Fruit fly (Drosophila melanogaster): ENCODE results near the gene disco-r.

disco-r gene

dm6 chrX:16089012-16089963 lies 59.5 kb downstream of the disco-r start (continued):
- peak; percentile 43; the same call in 1 of the 3 replicates for TF ChIP-seq CG34224 (GFP tag; IDR thresholded peaks at IDR 0.05; ENCODE audit: partially characterized antibody)
- peak; percentile 18 for TF ChIP-seq kni (GFP tag; optimal IDR thresholded peaks at IDR 0.05)
- TF ChIP-seq Atf3 (GFP tag; optimal IDR thresholded peaks at IDR 0.05): no peak
- no peak for TF ChIP-seq chm (GFP tag; IDR thresholded peaks at IDR 0.05)
- no peak for TF ChIP-seq C15 (GFP tag; IDR thresholded peaks at IDR 0.05)
- peak in 1 of 2 experiments; percentile 97 for TF ChIP-seq Pdp1 (GFP tag; optimal IDR thresholded peaks at IDR 0.05)
- TF ChIP-seq Rfx (GFP tag; IDR thresholded peaks at IDR 0.05): peak; percentile 38; the same call in 1 of the 2 replicates
- peak; percentile 31; the same call in 1 of the 4 replicates for TF ChIP-seq Dll (GFP tag; IDR thresholded peaks at IDR 0.05; ENCODE audit: partially characterized antibody)
- TF ChIP-seq CG32532 (GFP tag; IDR thresholded peaks at IDR 0.05): peak; percentile 37; the same call in 1 of the 2 replicates
- TF ChIP-seq Deaf1 (tag; optimal IDR thresholded peaks at IDR 0.05): peak; percentile 55
- no peak for TF ChIP-seq chn (GFP tag; optimal IDR thresholded peaks at IDR 0.05)
- peak; percentile 15 for TF ChIP-seq CG15514 (GFP tag; optimal IDR thresholded peaks at IDR 0.05)
- TF ChIP-seq CHES-1-like (GFP tag; optimal IDR thresholded peaks at IDR 0.05): no peak
- peak; percentile 31; the same call in 1 of the 2 replicates for TF ChIP-seq CG32772 (GFP tag; IDR thresholded peaks at IDR 0.05)
- TF ChIP-seq zfh1 (GFP tag; IDR thresholded peaks at IDR 0.05): no peak
- no peak for TF ChIP-seq CG1647 (GFP tag; optimal IDR thresholded peaks at IDR 0.05)
- peak; percentile 28 for TF ChIP-seq pros (GFP tag; optimal IDR thresholded peaks at IDR 0.05)
- TF ChIP-seq CG7271 (tag; optimal IDR thresholded peaks at IDR 0.05): no peak
- TF ChIP-seq CG2116 (GFP tag; optimal IDR thresholded peaks at IDR 0.05): no peak
- TF ChIP-seq D19A (tag; optimal IDR thresholded peaks at IDR 0.05): peak; percentile 42
- no peak for TF ChIP-seq CG15479 (GFP tag; optimal IDR thresholded peaks at IDR 0.05)
- no peak for TF ChIP-seq zen (tag; optimal IDR thresholded peaks at IDR 0.05)
- no peak for TF ChIP-seq hkb (optimal IDR thresholded peaks at IDR 0.05)
- TF ChIP-seq hkb (GFP tag; IDR thresholded peaks at IDR 0.05): 0 out of 2 replicates have a peak, but pooled peaks have one; percentile 11
- TF ChIP-seq gsb (GFP tag; IDR thresholded peaks at IDR 0.05): no peak
- no peak for TF ChIP-seq zfh2 (GFP tag; optimal IDR thresholded peaks at IDR 0.05)
- 0 out of 2 replicates have a peak, but pooled peaks have one; percentile 5 for TF ChIP-seq Adf1 (GFP tag; IDR thresholded peaks at IDR 0.05)
- TF ChIP-seq scrt (GFP tag; optimal IDR thresholded peaks at IDR 0.05): no peak
- peak; percentile 3 for TF ChIP-seq exex (tag; optimal IDR thresholded peaks at IDR 0.05)
- TF ChIP-seq GATAe (GFP tag; conservative IDR thresholded peaks at IDR 0.05): no peak
- no peak for TF ChIP-seq nmo (GFP tag; optimal IDR thresholded peaks at IDR 0.05)
- no peak for TF ChIP-seq pita (GFP tag; optimal IDR thresholded peaks at IDR 0.05)
- 0 out of 2 replicates have a peak, but pooled peaks have one; percentile 19 for TF ChIP-seq Atf6 (GFP tag; IDR thresholded peaks at IDR 0.05)
- peak; percentile 42; the same call in 1 of the 3 replicates for TF ChIP-seq ci (GFP tag; IDR thresholded peaks at IDR 0.05)
- TF ChIP-seq CG8388 (GFP tag; optimal IDR thresholded peaks at IDR 0.05): no peak

- TF ChIP-seq Adf1 (GFP tag; IDR thresholded peaks at IDR 0.05) (no peak), bbx (GFP tag; IDR thresholded peaks at IDR 0.05; ENCODE audit: partially characterized antibody) (no peak), Abd-B (GFP tag; optimal IDR thresholded peaks at IDR 0.05) (no peak), CG6813 (GFP tag; optimal IDR thresholded peaks at IDR 0.05) (no peak), bowl (GFP tag; IDR thresholded peaks at IDR 0.05) (no peak), CG4707 (GFP tag; optimal IDR thresholded peaks at IDR 0.05) (no peak), CG10431 (GFP tag; optimal IDR thresholded peaks at IDR 0.05) (no peak), sens (GFP tag) (peak; percentile 85), CG3281 (GFP tag; optimal IDR thresholded peaks at IDR 0.05) (peak; percentile 13), dpn (GFP tag; optimal IDR thresholded peaks at IDR 0.05) (peak in 1 of 2 experiments; percentile 3), Fer2 (tag; optimal IDR thresholded peaks at IDR 0.05) (no peak), B-H1 (GFP tag; IDR thresholded peaks at IDR 0.05) (no peak), Dp (GFP tag; optimal IDR thresholded peaks at IDR 0.05) (no peak), BtbVII (GFP tag; optimal IDR thresholded peaks at IDR 0.05) (peak; percentile 13), CG1233 (GFP tag; optimal IDR thresholded peaks at IDR 0.05) (peak; percentile 20), D19B (GFP tag; optimal IDR thresholded peaks at IDR 0.05) (no peak)
Measured at dm6 chrX:16088279-16088678, 60.5 kb downstream of the disco-r start.

Measured in whole organism, embryonic.